Worm (Caenorhabditis elegans) whole organism, L3 larva: Measurements from ENCODE around the gene aass-1.
A peak's percentile ranks its signal among the peaks of the same experiment; 100 is the strongest.

ENCODE experiments used
- R02D3.7 ChIP-seq: fragments of 150-350 bp; optimal IDR thresholded peaks from 2 replicates; lab custom pipeline; 2014; ENCODE audit warnings: missing biosample characterization, missing genetic modification characterization
- ZK546.5 ChIP-seq: sonication (generic microtip); optimal IDR thresholded peaks from 2 replicates; lab custom pipeline; 2017; ENCODE audit warnings: missing biosample characterization, missing genetic modification characterization
- aly-2 ChIP-seq: fragments of 150-350 bp; optimal IDR thresholded peaks from 2 replicates; lab custom pipeline; 2014; ENCODE audit warnings: missing biosample characterization, missing genetic modification characterization
- ama-1 ChIP-seq: fragments of 150-350 bp; optimal IDR thresholded peaks from 2 replicates; lab custom pipeline; 2018
- ceh-28 ChIP-seq: fragments of 150-350 bp; optimal IDR thresholded peaks from 2 replicates; lab custom pipeline; 2014; ENCODE audit warnings: missing biosample characterization, missing genetic modification reagents, missing genetic modification characterization
- daf-12 ChIP-seq: fragments of 150-350 bp; optimal IDR thresholded peaks from 2 replicates; lab custom pipeline; 2014; ENCODE audit warnings: missing biosample characterization, missing genetic modification reagents, missing genetic modification characterization
- egl-27 ChIP-seq: sonication (generic microtip); optimal IDR thresholded peaks from 4 replicates; lab custom pipeline; 2017; ENCODE audit warnings: missing biosample characterization, missing genetic modification reagents, missing genetic modification characterization
- egl-5 ChIP-seq: fragments of 150-350 bp; optimal IDR thresholded peaks from 2 replicates; lab custom pipeline; 2017; ENCODE audit warnings: missing biosample characterization, missing genetic modification reagents, missing genetic modification characterization, inconsistent platforms
- elt-1 ChIP-seq: fragments of 150-350 bp; optimal IDR thresholded peaks from 2 replicates; lab custom pipeline; 2014; ENCODE audit warnings: missing biosample characterization, missing genetic modification characterization
- elt-2 ChIP-seq: sonication (generic microtip); optimal IDR thresholded peaks from 2 replicates; lab custom pipeline; 2016; ENCODE audit warnings: missing genetic modification reagents, mild to moderate bottlenecking, missing genetic modification characterization, missing compliant biosample characterization
- elt-3 ChIP-seq, 3 experiments: fragments of 150-350 bp in 1 of 3; sonication (generic microtip) in 2 of 3; optimal IDR thresholded peaks; 2 replicates in 2 of 3; 4 replicates in 1 of 3; lab custom pipeline; 2014 to 2017; ENCODE audit warnings: missing biosample characterization in 3 of 3, missing genetic modification characterization in 3 of 3
- fkh-10 ChIP-seq: sonication (generic microtip); optimal IDR thresholded peaks from 2 replicates; lab custom pipeline; 2017; ENCODE audit warnings: missing biosample characterization, missing genetic modification reagents, missing genetic modification characterization
- fos-1 ChIP-seq: fragments of 150-350 bp; optimal IDR thresholded peaks from 2 replicates; lab custom pipeline; 2014; ENCODE audit warnings: missing biosample characterization, missing genetic modification characterization
- hmg-11 ChIP-seq: sonication (generic microtip); optimal IDR thresholded peaks from 2 replicates; lab custom pipeline; 2016; ENCODE audit warnings: missing genetic modification characterization, missing compliant biosample characterization
- jun-1 ChIP-seq: fragments of 150-350 bp; optimal IDR thresholded peaks from 2 replicates; lab custom pipeline; 2014; ENCODE audit warnings: missing biosample characterization, missing genetic modification reagents, missing genetic modification characterization
- lsy-12 ChIP-seq: sonication (generic microtip); optimal IDR thresholded peaks from 2 replicates; lab custom pipeline; 2016; ENCODE audit warnings: mild to moderate bottlenecking, missing genetic modification characterization, missing compliant biosample characterization
- nfya-1 ChIP-seq: sonication (generic microtip); optimal IDR thresholded peaks from 2 replicates; lab custom pipeline; 2017; ENCODE audit warnings: missing genetic modification characterization, mild to moderate bottlenecking, missing compliant biosample characterization, antibody characterized with exemption, moderate library complexity; ENCODE audit not compliant: insufficient read depth
- nhr-11 ChIP-seq: fragments of 150-350 bp; optimal IDR thresholded peaks from 2 replicates; lab custom pipeline; 2014; ENCODE audit warnings: missing biosample characterization, missing genetic modification characterization
- nhr-12 ChIP-seq: fragments of 150-350 bp; optimal IDR thresholded peaks from 2 replicates; lab custom pipeline; 2014; ENCODE audit warnings: missing biosample characterization, missing genetic modification characterization
- nhr-23 ChIP-seq: fragments of 150-350 bp; optimal IDR thresholded peaks from 2 replicates; lab custom pipeline; 2014; ENCODE audit warnings: missing biosample characterization, missing genetic modification reagents, missing genetic modification characterization
- nhr-25 ChIP-seq: sonication (generic microtip); optimal IDR thresholded peaks from 2 replicates; lab custom pipeline; 2017; ENCODE audit warnings: missing biosample characterization, missing genetic modification characterization
- nhr-28 ChIP-seq: fragments of 150-350 bp; optimal IDR thresholded peaks from 2 replicates; lab custom pipeline; 2014; ENCODE audit warnings: missing biosample characterization, missing genetic modification characterization
- nhr-43 ChIP-seq: sonication (generic microtip); optimal IDR thresholded peaks from 2 replicates; lab custom pipeline; 2016; ENCODE audit warnings: mild to moderate bottlenecking, missing genetic modification characterization, missing compliant biosample characterization; ENCODE audit not compliant: poor library complexity, severe bottlenecking
- nhr-67 ChIP-seq: fragments of 150-350 bp; optimal IDR thresholded peaks from 2 replicates; lab custom pipeline; 2014; ENCODE audit warnings: missing biosample characterization, missing genetic modification characterization
- nhr-76 ChIP-seq: fragments of 150-350 bp; sonication (generic microtip); optimal IDR thresholded peaks from 5 replicates; lab custom pipeline; 2014; ENCODE audit warnings: missing biosample characterization, missing genetic modification characterization
- nhr-77 ChIP-seq: fragments of 150-350 bp; optimal IDR thresholded peaks from 2 replicates; lab custom pipeline; 2014; ENCODE audit warnings: missing biosample characterization, missing genetic modification characterization
- pha-4 ChIP-seq: fragments of 150-350 bp; optimal IDR thresholded peaks from 2 replicates; lab custom pipeline; 2014; ENCODE audit warnings: missing biosample characterization, missing genetic modification reagents, missing genetic modification characterization
- pqm-1 ChIP-seq: fragments of 150-350 bp; optimal IDR thresholded peaks from 2 replicates; lab custom pipeline; 2017; ENCODE audit warnings: missing biosample characterization, missing genetic modification characterization, inconsistent platforms
- sea-2 ChIP-seq: fragments of 150-350 bp; sonication (generic microtip); optimal IDR thresholded peaks from 4 replicates; lab custom pipeline; 2014; ENCODE audit warnings: missing biosample characterization, missing genetic modification reagents, missing genetic modification characterization
- skn-1 ChIP-seq: fragments of 150-350 bp; optimal IDR thresholded peaks from 2 replicates; lab custom pipeline; 2014; ENCODE audit warnings: missing biosample characterization, missing genetic modification characterization
- snpc-4 ChIP-seq: fragments of 150-350 bp; optimal IDR thresholded peaks from 2 replicates; lab custom pipeline; 2014; ENCODE audit warnings: missing biosample characterization, missing genetic modification characterization
- tbx-2 ChIP-seq: sonication (generic microtip); optimal IDR thresholded peaks from 2 replicates; lab custom pipeline; 2016; ENCODE audit warnings: mild to moderate bottlenecking, missing genetic modification characterization, missing compliant biosample characterization
- unc-39 ChIP-seq: sonication (generic microtip); optimal IDR thresholded peaks from 4 replicates; lab custom pipeline; 2017; ENCODE audit warnings: missing biosample characterization, missing genetic modification characterization
- unc-62 ChIP-seq: fragments of 150-350 bp; sonication (generic microtip); optimal IDR thresholded peaks from 4 replicates; lab custom pipeline; 2014; ENCODE audit warnings: missing biosample characterization, missing genetic modification reagents, missing genetic modification characterization
- ztf-11 ChIP-seq: fragments of 150-350 bp; optimal IDR thresholded peaks from 2 replicates; lab custom pipeline; 2014; ENCODE audit warnings: missing biosample characterization, missing genetic modification characterization
- ztf-4 ChIP-seq: fragments of 150-350 bp; optimal IDR thresholded peaks from 2 replicates; lab custom pipeline; 2014; ENCODE audit warnings: missing biosample characterization, missing genetic modification characterization

aass-1 gene

DNA sequence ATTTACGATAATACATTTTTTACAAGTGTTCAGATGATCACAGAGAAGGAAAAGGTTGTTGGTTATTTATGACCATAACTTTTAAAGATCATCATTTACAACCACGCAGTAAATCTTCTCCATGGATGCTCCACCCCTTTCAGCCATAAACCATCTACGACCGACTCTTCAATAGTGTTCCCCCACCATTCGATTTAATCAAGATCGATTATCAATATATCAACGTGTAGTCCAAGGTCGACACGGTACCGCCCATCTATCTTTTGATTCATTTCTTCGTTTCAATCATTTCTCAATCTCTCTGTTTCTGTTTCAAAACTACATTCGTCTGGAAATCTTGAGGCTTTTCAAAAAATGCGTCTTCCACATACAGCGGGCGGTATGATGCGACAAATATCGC is at the start of gene aass-1:
Gene aass-1 (plus strand): TSS at position 301 of the 400 bp plus-strand sequence.
- TF ChIP-seq ZK546.5 (tag; lab: Kevin White, UChicago) (no peak), nhr-25 (tag; lab: Kevin White, UChicago) (peak; percentile 44), nhr-67 (tag; lab: Kevin White, UChicago) (no peak), pha-4 (tag; lab: Kevin White, UChicago) (no peak), elt-1 (tag; lab: Kevin White, UChicago) (no peak), nhr-28 (no peak)

DNA sequence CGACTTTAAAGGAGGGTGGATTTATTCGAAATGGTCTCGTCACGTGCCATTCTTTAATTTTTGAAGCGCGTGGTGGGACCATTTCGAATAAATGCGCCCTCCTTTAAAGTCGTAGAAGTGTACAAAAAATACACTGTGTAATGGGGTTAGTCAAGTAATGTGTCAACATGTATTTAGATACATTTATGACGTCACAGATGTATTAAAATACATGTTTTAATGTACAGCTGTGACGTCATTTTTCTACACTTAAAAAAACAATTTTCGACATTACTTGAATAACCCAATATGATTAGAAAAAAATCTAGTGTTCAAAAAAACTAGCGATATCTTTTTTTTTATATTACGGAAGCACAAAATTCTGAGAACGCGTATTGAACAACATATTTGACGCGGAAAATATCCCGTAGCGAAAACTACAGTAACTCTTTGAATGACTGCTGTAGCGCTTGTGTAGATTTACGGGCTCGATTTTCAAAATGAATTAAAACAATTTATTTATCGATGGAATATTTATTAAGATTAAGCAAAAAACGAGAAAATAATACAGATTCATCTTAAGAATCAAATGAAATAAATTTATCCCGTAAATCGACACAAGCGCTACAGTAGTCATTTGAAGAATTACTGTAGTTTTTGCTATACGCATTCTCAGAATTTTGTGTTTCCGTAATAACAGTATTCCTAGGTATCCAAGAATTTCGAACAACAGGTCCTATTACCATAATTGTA is 41.9 kb upstream of the aass-1 start, which contains the start of gene gfrp-1:
Gene gfrp-1 (plus strand): TSS at position 682 of the 732 bp plus-strand sequence.
- no peak for TF ChIP-seq nhr-76 (tag; lab: Kevin White, UChicago)
- TF ChIP-seq, all 47 proteins: peak for 0

DNA sequence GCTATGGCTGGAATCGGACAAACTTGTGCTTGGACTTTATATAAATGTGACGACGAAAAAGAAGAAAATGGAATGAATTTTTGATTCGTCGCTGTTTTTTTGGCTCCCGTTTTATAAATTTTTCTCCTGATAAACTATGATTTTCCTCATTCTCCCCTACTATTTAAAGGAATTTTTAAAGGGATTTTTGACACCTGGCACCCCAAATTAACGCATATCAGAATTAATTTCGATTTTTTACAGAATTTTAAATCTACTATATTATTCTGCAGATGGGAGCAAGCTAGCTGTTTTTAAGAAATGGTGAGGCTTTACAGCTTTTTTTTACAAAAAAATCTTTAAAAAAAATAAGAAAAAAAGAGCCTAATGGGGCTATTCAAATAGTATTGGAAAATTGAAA is 39.9 kb upstream of the aass-1 start, which contains the start of gene coa-1:
Gene coa-1 (plus strand): TSS at position 301 of the 400 bp plus-strand sequence.
- TF ChIP-seq ztf-4 (tag; lab: Kevin White, UChicago) (no peak), elt-2 (tag; lab: Kevin White, UChicago) (no peak), egl-27 (tag; lab: Kevin White, UChicago) (no peak), snpc-4 (no peak), nhr-67 (tag; lab: Kevin White, UChicago) (no peak), nhr-25 (tag; lab: Kevin White, UChicago) (no peak)

DNA sequence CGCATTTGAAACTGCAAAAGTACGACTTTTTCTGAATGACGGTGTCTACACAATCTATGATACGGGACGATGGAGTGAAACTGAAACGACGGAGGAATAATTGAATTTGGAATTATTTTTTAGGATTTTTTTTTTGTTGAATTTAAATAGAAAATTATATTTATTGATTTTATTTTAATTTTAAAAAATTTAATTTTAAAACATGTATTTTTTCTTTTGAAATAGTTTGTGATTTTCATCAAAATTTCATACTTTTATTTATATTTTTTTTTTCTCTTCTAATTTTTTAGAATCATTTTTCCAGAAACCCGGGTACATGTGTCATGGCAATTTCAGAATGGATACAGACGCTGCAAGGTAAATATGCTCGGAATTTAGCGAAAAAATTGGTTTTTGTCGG is 37.1 kb upstream of the aass-1 start, which contains the start of gene Y38C1AA.1:
Gene Y38C1AA.1 (plus strand): TSS at position 301 of the 400 bp plus-strand sequence.
- TF ChIP-seq unc-62 (GFP tag; lab: Kevin White, UChicago) (no peak), jun-1 (tag; lab: Kevin White, UChicago) (no peak), fos-1 (tag; lab: Kevin White, UChicago) (no peak), nhr-77 (tag; lab: Kevin White, UChicago) (no peak), aly-2 (tag; lab: Kevin White, UChicago) (no peak), elt-2 (tag; lab: Kevin White, UChicago) (no peak), unc-39 (no peak), nhr-11 (tag; lab: Kevin White, UChicago) (no peak), snpc-4 (no peak), hmg-11 (tag; lab: Kevin White, UChicago) (no peak), egl-27 (tag; lab: Kevin White, UChicago) (no peak), lsy-12 (no peak)
- TF ChIP-seq, all 47 proteins: peak for 0

DNA sequence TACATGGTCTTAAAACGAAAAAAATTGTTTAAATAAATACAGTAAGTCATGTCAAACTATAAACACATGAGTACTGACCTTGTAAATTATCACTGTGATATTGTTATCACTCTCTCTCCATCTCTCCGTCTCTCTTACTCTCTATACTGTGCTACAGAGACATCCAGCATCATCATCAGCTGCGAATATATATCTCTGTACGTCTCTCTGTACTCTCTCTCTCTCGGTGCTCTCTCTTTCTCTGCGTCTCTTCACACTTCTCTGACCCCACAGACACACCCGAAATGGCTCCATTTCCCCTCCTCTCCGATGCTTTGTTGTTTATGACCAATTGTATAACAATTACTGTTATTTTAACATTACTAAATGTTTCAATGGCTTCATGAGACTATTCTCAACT is 34.4 kb upstream of the aass-1 start:
- no peak for TF ChIP-seq fkh-10
- peak; percentile 86 for TF ChIP-seq elt-2 (tag; lab: Kevin White, UChicago)
- TF ChIP-seq egl-27 (tag; lab: Kevin White, UChicago), result no peak
- no peak for TF ChIP-seq nhr-12 (tag; lab: Kevin White, UChicago)
- no peak for TF ChIP-seq lsy-12
- TF ChIP-seq skn-1 (tag; lab: Kevin White, UChicago), result peak; percentile 15
- TF ChIP-seq ceh-28 (tag; lab: Kevin White, UChicago), result peak; percentile 47
- TF ChIP-seq pha-4 (tag; lab: Kevin White, UChicago), result peak; percentile 55
- no peak for TF ChIP-seq sea-2
- no peak for TF ChIP-seq tbx-2
- TF ChIP-seq nhr-23 (tag; lab: Kevin White, UChicago), result peak; percentile 42
- TF ChIP-seq jun-1 (tag; lab: Kevin White, UChicago), result peak; percentile 51
- TF ChIP-seq nfya-1 (tag; lab: Kevin White, UChicago), result peak; percentile 33
- TF ChIP-seq nhr-43 (tag; lab: Kevin White, UChicago), result no peak
- TF ChIP-seq ama-1, result no peak
- no peak for TF ChIP-seq daf-12
- no peak for TF ChIP-seq ztf-11 (tag; lab: Kevin White, UChicago)
- no peak for TF ChIP-seq elt-3 (tag; optimal IDR thresholded peaks at IDR 0.05; lab: Kevin White, UChicago)
- TF ChIP-seq hmg-11 (tag; lab: Kevin White, UChicago), result peak; percentile 76
- peak; percentile 2 for TF ChIP-seq R02D3.7 (tag; lab: Kevin White, UChicago)
- no peak for TF ChIP-seq elt-1 (tag; lab: Kevin White, UChicago)
- no peak for TF ChIP-seq nhr-67 (tag; lab: Kevin White, UChicago)
- TF ChIP-seq egl-5 (tag; lab: Kevin White, UChicago), result peak; percentile 23
- TF ChIP-seq pqm-1 (tag; lab: Kevin White, UChicago), result peak; percentile 90
